Worm (Caenorhabditis elegans) whole organism, midembryonic: ENCODE results near the gene larp-1.

Experiments used
- T22C8.4 ChIP-seq: fragments of 200-800 bp; sonication (Bioruptor generic); IDR thresholded peaks from 2 replicates; pipeline ENCODE4 v1.3.6; 2022; ENCODE audit warnings: missing genetic modification characterization, missing compliant biosample characterization
- cog-1 ChIP-seq: sonication (generic microtip); optimal IDR thresholded peaks from 2 replicates; lab custom pipeline; 2016; ENCODE audit warnings: missing genetic modification characterization, missing compliant biosample characterization
- flt-1 ChIP-seq: fragments of 200-800 bp; sonication (Bioruptor generic); IDR thresholded peaks from 2 replicates; pipeline ENCODE4 v1.3.6; 2022; ENCODE audit warnings: missing genetic modification characterization, missing compliant biosample characterization
- klf-2 ChIP-seq: fragments of 200-800 bp; sonication (Bioruptor generic); conservative IDR thresholded peaks from 2 replicates; pipeline ENCODE4 v1.3.6; 2022; ENCODE audit warnings: missing genetic modification reagents, missing genetic modification characterization, missing compliant biosample characterization
- ref-1 ChIP-seq: fragments of 200-800 bp; sonication (Bioruptor generic); conservative IDR thresholded peaks from 2 replicates; pipeline ENCODE4 v1.3.6; 2022; ENCODE audit warnings: missing genetic modification reagents, missing genetic modification characterization, missing compliant biosample characterization
- tab-1 ChIP-seq: fragments of 200-800 bp; sonication (Bioruptor generic); IDR thresholded peaks from 2 replicates; pipeline ENCODE4 v1.3.6; 2022; ENCODE audit warnings: missing genetic modification characterization, missing compliant biosample characterization
- ztf-23 ChIP-seq: fragments of 200-800 bp; sonication (Bioruptor generic); IDR thresholded peaks from 2 replicates; pipeline ENCODE4 v1.3.6; 2022; ENCODE audit warnings: missing genetic modification reagents, missing genetic modification characterization, missing compliant biosample characterization
- ztf-29 ChIP-seq: fragments of 200-800 bp; sonication (Bioruptor generic); IDR thresholded peaks from 2 replicates; pipeline ENCODE4 v1.3.6; 2022; ENCODE audit warnings: missing genetic modification reagents, missing genetic modification characterization, missing compliant biosample characterization

DNA sequence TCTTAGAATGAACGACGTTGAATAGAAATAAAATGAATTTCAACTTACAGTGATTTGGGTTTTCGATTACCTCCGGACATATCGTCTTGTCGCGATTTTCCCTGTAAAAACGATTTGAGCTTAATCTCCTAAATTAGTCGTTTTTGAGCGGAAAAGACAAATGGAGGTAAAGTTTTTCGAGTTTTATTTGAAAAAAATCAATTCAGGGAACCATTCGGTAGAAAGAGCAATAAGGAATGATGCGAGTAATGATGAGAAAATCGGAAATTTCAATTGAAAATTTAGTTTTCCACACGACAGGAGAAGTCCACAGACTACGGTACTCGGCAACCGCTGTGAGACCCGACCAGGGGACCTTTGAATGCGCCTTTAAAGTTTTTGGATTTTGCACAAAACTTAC, 15.2 kb downstream of the larp-1 start, which contains the start of gene R144.10:
- TF ChIP-seq ref-1 (GFP tag; lab: Robert Waterston, UW) (no peak), flt-1 (GFP tag; lab: Robert Waterston, UW) (no peak), ztf-29 (GFP tag; lab: Robert Waterston, UW) (no peak), T22C8.4 (GFP tag; lab: Robert Waterston, UW) (no peak), klf-2 (GFP tag; lab: Robert Waterston, UW) (no peak), cog-1 (no peak), tab-1 (GFP tag; lab: Robert Waterston, UW) (no peak), ztf-23 (GFP tag; lab: Robert Waterston, UW) (no peak)
